Fruit fly (Drosophila melanogaster) whole organism, prepupa: ENCODE data around the gene Mipp2.

Experiments used
- CG16779 ChIP-seq: fragments of 200-800 bp; sonication (Bioruptor generic); optimal IDR thresholded peaks from 3 replicates; lab custom pipeline; 2017; ENCODE audit warnings: missing biosample characterization, mild to moderate bottlenecking, missing genetic modification characterization
- CG3032 ChIP-seq: fragments of 200-800 bp; optimal IDR thresholded peaks from 2 replicates; lab custom pipeline; 2019; ENCODE audit warnings: missing biosample characterization, mild to moderate bottlenecking, missing genetic modification characterization, moderate library complexity
- Gug ChIP-seq: fragments of 200-800 bp; sonication (Bioruptor generic); IDR thresholded peaks from 2 replicates; pipeline ENCODE4 v1.3.6; 2022; ENCODE audit warnings: missing biosample characterization, missing genetic modification characterization
- fd59A ChIP-seq: fragments of 200-800 bp; sonication (Bioruptor generic); optimal IDR thresholded peaks from 2 replicates; lab custom pipeline; 2017; ENCODE audit warnings: missing biosample characterization, mild to moderate bottlenecking, missing genetic modification characterization, missing genetic modification reagents

dm6 chrX:6054031-6054430, 37.2 kb downstream of the Mipp2 start:
- TF ChIP-seq fd59A (GFP tag; lab: Kevin White, UChicago): no peak
- TF ChIP-seq CG16779 (tag; lab: Kevin White, UChicago): no peak
- no peak for TF ChIP-seq CG3032 (tag; lab: Kevin White, UChicago)
- TF ChIP-seq Gug (GFP tag; lab: Robert Waterston, UW): no peak
